Worm (Caenorhabditis elegans): ENCODE results near the gene math-18.

ce11 chrII:2186329-2186728 lies 32.5 kb downstream of the math-18 start, which contains the start of gene gba-2:
- no peak for TF ChIP-seq dao-5 (tag; optimal IDR thresholded peaks at IDR 0.05)
- no peak for TF ChIP-seq him-1 (tag; optimal IDR thresholded peaks at IDR 0.05)

All from whole organism, L4/young adult.